Worm (Caenorhabditis elegans) whole organism, early embryonic: ENCODE results near the gene str-85.

Experiments used
- B0310.2 ChIP-seq: sonication (generic microtip); optimal IDR thresholded peaks from 2 replicates; lab custom pipeline; 2016; ENCODE audit warnings: mild to moderate bottlenecking, missing genetic modification characterization, missing compliant biosample characterization
- F13C5.2 ChIP-seq: sonication (generic microtip); optimal IDR thresholded peaks from 2 replicates; lab custom pipeline; 2017; ENCODE audit warnings: mild to moderate bottlenecking, missing genetic modification characterization, inconsistent platforms, missing compliant biosample characterization
- aly-1 ChIP-seq: sonication (generic microtip); optimal IDR thresholded peaks from 2 replicates; lab custom pipeline; 2016; ENCODE audit warnings: missing genetic modification characterization, missing compliant biosample characterization
- ama-1 ChIP-seq: fragments of 150-350 bp; optimal IDR thresholded peaks from 2 replicates; lab custom pipeline; 2014
- ceh-13 ChIP-seq: fragments of 200-800 bp; sonication (Bioruptor generic); optimal IDR thresholded peaks from 2 replicates; lab custom pipeline; 2018; ENCODE audit warnings: mild to moderate bottlenecking, missing genetic modification characterization, missing compliant biosample characterization
- ceh-36 ChIP-seq: sonication (generic microtip); optimal IDR thresholded peaks from 2 replicates; lab custom pipeline; 2016; ENCODE audit warnings: missing genetic modification characterization, inconsistent platforms, missing compliant biosample characterization
- ets-7 ChIP-seq: sonication (generic microtip); optimal IDR thresholded peaks from 2 replicates; lab custom pipeline; 2016; ENCODE audit warnings: missing genotype, missing genetic modification characterization, missing compliant biosample characterization
- flt-1 ChIP-seq: fragments of 200-800 bp; sonication (Bioruptor generic); IDR thresholded peaks from 2 replicates; pipeline ENCODE4 v1.3.6; 2022; ENCODE audit warnings: missing genetic modification characterization, missing compliant biosample characterization
- hmbx-1 ChIP-seq: sonication (generic microtip); optimal IDR thresholded peaks from 2 replicates; lab custom pipeline; 2016; ENCODE audit warnings: mild to moderate bottlenecking, missing genetic modification characterization, missing compliant biosample characterization
- hmg-4 ChIP-seq: fragments of 200-800 bp; sonication (Bioruptor generic); optimal IDR thresholded peaks from 2 replicates; lab custom pipeline; 2018; ENCODE audit warnings: mild to moderate bottlenecking, missing genetic modification characterization, missing compliant biosample characterization
- hnd-1 ChIP-seq: sonication (generic microtip); optimal IDR thresholded peaks from 2 replicates; lab custom pipeline; 2016; ENCODE audit warnings: missing genetic modification characterization, missing compliant biosample characterization
- pes-1 ChIP-seq: fragments of 200-800 bp; sonication (Bioruptor generic); IDR thresholded peaks from 2 replicates; pipeline ENCODE4 v1.3.6; 2022; ENCODE audit warnings: missing genetic modification reagents, missing genetic modification characterization, missing compliant biosample characterization
- scrt-1 ChIP-seq: fragments of 200-800 bp; sonication (Bioruptor generic); IDR thresholded peaks from 2 replicates; pipeline ENCODE4 v1.3.6; 2022; ENCODE audit warnings: missing genetic modification characterization, missing compliant biosample characterization
- sea-1 ChIP-seq: fragments of 200-800 bp; sonication (Bioruptor generic); conservative IDR thresholded peaks from 2 replicates; pipeline ENCODE4 v1.3.6; 2022; ENCODE audit warnings: missing genetic modification characterization, missing compliant biosample characterization
- tbx-11 ChIP-seq: fragments of 200-800 bp; sonication (Bioruptor generic); IDR thresholded peaks from 2 replicates; pipeline ENCODE4 v1.3.6; 2022; ENCODE audit warnings: missing genetic modification characterization, missing compliant biosample characterization
- tbx-37 ChIP-seq: fragments of 200-800 bp; sonication (Bioruptor generic); conservative IDR thresholded peaks from 2 replicates; pipeline ENCODE4 v1.3.6; 2022; ENCODE audit warnings: missing genetic modification reagents, missing genetic modification characterization, missing compliant biosample characterization
- tra-4 ChIP-seq: sonication (generic microtip); optimal IDR thresholded peaks from 2 replicates; lab custom pipeline; 2017; ENCODE audit warnings: missing genetic modification characterization, missing compliant biosample characterization

str-85 gene

DNA sequence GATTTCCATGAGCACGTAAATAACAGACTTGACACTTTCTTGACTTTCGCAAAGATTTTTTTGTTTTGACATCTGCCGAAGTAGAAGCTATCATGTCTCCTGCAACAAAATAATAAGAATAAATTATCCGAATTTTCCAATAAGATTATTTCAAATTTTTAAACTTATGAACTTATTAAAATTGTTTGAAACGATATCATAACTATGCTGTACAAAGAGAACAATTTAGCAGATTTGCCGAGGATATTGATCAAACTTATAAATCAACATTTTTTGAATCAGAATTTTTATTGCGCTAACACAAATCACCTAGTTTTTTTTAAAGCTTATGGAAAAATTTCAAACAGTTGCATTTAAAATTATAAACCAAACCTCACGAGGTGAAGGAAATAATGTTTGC lies 13.4 kb downstream of the str-85 start, which contains the start of gene nhr-195:
TSS of gene nhr-195 (minus strand) at position 101 of the 400 bp plus-strand sequence.
- TF ChIP-seq hmbx-1 (tag; lab: Kevin White, UChicago) (no peak), ceh-36 (tag; lab: Kevin White, UChicago) (no peak), aly-1 (tag; lab: Kevin White, UChicago) (no peak), ama-1 (lab: Kevin White, UChicago) (no peak), tra-4 (tag; lab: Kevin White, UChicago) (no peak), hmg-4 (GFP tag; lab: Kevin White, UChicago) (no peak), tbx-37 (no peak), ceh-13 (no peak), scrt-1 (no peak), B0310.2 (tag; lab: Kevin White, UChicago) (no peak), sea-1 (GFP tag; lab: Robert Waterston, UW) (no peak), pes-1 (GFP tag; lab: Robert Waterston, UW) (no peak), flt-1 (GFP tag; lab: Robert Waterston, UW) (no peak), F13C5.2 (tag; lab: Kevin White, UChicago) (no peak), ets-7 (tag; lab: Kevin White, UChicago) (no peak), hnd-1 (tag; lab: Kevin White, UChicago) (no peak), tbx-11 (no peak)

DNA sequence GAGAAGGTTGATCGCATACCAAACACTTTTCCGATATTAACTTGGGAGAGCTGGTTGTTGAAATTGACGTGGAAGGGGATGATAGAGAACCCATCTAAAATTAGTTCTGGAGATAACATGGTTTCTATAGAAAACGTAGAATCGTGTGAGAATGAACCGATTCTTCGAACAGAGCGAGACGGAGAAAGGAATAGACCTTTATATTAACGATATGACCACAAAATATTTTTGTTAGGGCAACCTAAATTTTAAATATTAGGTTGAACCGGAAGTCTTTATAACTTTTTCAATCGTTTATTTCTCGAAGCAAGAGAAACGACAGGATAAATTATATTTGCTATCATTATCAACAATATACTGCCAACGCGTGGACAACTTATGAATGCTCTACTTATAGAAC lies 19.6 kb downstream of the str-85 start, which contains the start of gene nhr-219:
TSS of gene nhr-219 (minus strand) at position 101 of the 400 bp plus-strand sequence.
- TF ChIP-seq ets-7 (tag; lab: Kevin White, UChicago) (no peak), ama-1 (lab: Kevin White, UChicago) (no peak), ceh-36 (tag; lab: Kevin White, UChicago) (no peak), F13C5.2 (tag; lab: Kevin White, UChicago) (no peak), hmbx-1 (tag; lab: Kevin White, UChicago) (no peak), sea-1 (GFP tag; lab: Robert Waterston, UW) (no peak), ceh-13 (no peak), pes-1 (GFP tag; lab: Robert Waterston, UW) (no peak), flt-1 (GFP tag; lab: Robert Waterston, UW) (no peak), tra-4 (tag; lab: Kevin White, UChicago) (no peak), tbx-11 (no peak), scrt-1 (no peak), hmg-4 (GFP tag; lab: Kevin White, UChicago) (no peak), tbx-37 (no peak), B0310.2 (tag; lab: Kevin White, UChicago) (no peak), aly-1 (tag; lab: Kevin White, UChicago) (no peak), hnd-1 (tag; lab: Kevin White, UChicago) (no peak)

DNA sequence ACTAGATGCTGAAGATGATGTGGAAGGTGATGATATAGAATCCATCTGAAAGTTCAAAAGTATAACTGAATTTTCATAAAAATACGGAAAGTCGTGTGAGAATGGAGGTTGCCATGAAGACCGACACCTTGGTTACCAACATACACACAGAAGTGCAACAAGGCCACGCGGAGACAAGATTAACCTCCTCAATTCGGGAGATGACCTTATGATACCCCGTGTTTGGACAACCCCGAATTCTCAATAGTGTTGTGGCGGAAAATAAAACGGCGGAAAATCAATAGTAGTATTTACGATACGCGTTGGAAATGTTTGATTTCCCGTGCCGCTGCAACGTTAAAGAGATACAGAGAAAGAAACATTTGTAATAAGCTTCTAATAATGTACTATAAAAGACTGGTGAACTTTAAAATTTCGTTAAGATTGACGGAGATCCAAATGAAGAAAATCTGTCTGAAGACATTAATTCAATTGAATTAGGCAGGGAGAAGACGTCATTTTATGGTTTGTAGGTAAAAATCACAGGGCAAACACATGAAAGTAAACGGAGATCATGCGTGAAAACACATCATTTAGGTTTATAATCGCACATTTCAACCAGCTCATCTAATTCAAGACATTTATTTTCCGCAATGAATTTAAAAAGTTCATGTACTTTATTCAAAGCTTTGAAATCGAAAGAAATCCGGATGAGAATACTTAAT lies 21.4 kb downstream of the str-85 start, which contains the start of gene nhr-44:
TSS of gene nhr-44 (minus strand) at position 51 of the 704 bp plus-strand sequence.
- TF ChIP-seq hmg-4 (GFP tag; lab: Kevin White, UChicago) (no peak), ets-7 (tag; lab: Kevin White, UChicago) (no peak), scrt-1 (no peak)

DNA sequence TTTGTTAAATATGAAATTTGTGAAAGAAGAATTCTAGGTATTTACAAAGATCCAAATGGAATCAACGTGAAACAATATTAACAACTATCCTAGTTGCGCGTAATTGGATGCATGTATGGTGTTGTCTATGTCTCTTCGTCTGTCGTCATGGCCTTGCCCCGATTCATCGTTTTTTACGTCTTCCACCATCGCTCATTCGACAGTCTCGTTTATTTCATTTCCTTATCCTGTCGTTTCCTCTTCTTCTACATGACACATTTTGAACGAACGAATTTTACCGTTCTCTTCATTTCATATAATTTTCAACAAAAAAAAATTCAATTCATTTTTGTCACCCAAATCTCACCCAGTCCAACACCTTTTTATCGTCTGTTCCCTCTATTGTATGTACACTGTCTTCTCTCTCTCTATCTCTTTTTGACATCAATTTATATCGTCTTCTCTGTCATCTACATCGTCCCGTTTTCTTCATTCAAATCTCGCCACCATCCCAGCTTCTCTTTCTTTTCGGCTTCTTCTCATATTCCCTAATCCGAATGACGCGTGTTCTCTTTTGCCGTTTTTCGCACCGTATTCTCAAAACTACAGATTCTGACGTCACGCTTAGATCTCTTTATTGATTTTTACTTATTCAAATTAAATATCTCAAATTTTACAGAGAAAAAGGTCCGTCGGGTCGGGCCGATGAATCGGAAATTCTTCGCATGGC lies 29.1 kb downstream of the str-85 start, which contains the start of gene ttc-17:
TSS of gene ttc-17 (plus strand) at position 659 of the 709 bp plus-strand sequence.
- TF ChIP-seq tbx-37 (no peak), hmbx-1 (tag; lab: Kevin White, UChicago) (no peak), ama-1 (lab: Kevin White, UChicago) (no peak), pes-1 (GFP tag; lab: Robert Waterston, UW) (no peak), sea-1 (GFP tag; lab: Robert Waterston, UW) (no peak), tbx-11 (no peak), hmg-4 (GFP tag; lab: Kevin White, UChicago) (no peak), tra-4 (tag; lab: Kevin White, UChicago) (no peak), ceh-13 (no peak), aly-1 (tag; lab: Kevin White, UChicago) (no peak)

DNA sequence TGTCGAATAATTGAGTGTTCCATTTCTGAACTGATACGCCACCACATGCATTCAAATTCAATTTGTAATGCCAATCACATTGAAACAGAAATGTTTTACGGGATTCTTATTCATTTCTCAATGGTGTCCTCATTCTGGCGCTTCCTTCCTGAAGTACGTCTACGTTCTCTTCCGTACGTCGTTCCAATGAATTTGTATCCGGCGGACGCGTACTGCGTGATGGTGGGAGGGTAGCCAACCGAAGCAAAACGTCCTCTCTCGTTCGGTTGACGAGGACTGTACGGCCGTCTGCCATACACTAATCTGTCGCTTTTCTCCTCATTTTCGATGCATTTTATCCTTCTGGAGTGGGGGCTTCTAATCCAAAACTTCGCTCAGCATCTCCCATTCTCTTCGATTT lies 35.8 kb downstream of the str-85 start:
- no peak for TF ChIP-seq pes-1 (GFP tag; lab: Robert Waterston, UW)
- no peak for TF ChIP-seq ets-7 (tag; lab: Kevin White, UChicago)
- TF ChIP-seq B0310.2 (tag; lab: Kevin White, UChicago), result no peak
- TF ChIP-seq tbx-37, result no peak
- peak; percentile 19 for TF ChIP-seq hmg-4 (GFP tag; lab: Kevin White, UChicago)
- no peak for TF ChIP-seq tra-4 (tag; lab: Kevin White, UChicago)

DNA sequence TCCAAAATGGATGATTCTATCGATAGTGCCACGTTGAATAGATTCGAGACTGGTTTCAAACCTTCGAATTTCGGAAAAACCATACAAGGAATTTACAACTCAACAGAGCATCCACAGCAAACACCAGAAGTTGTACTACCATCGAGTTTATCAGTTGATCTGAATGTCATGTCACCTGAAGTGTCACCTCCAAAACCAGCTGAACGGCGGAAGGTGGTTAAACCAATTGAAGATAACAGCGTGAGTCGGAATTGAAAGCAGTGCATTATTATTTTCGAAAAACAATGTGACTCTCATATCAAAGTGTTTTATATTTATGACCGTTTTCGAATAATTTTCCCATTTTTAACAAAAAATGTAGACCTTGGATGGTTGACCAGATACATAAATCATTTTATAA lies 36.6 kb downstream of the str-85 start:
- no peak for TF ChIP-seq B0310.2 (tag; lab: Kevin White, UChicago)
- TF ChIP-seq tra-4 (tag; lab: Kevin White, UChicago), result no peak
- TF ChIP-seq ama-1 (lab: Kevin White, UChicago), result no peak
- no peak for TF ChIP-seq ceh-13
- TF ChIP-seq F13C5.2 (tag; lab: Kevin White, UChicago), result no peak
- no peak for TF ChIP-seq tbx-37

DNA sequence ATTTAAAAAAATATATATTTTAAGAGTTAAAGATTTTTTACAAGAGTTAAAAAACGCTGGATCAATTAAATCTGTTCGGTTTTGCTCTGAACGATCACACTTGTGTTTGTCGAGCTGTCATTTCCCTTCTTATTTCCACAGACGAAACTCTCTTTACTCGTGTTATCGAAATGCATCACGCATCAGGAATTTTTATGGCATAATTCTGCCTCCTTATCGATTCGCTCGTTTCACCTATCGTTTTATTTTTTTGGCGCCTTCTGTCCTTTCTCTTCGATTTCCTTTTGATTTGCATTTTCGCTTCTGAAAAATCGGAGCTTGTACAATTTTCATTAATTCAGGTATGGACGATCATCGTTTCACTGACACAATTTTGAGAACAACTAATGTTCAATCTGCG lies 37.3 kb downstream of the str-85 start:
- TF ChIP-seq flt-1 (GFP tag; lab: Robert Waterston, UW), result no peak
- no peak for TF ChIP-seq ama-1 (lab: Kevin White, UChicago)
- no peak for TF ChIP-seq scrt-1
- TF ChIP-seq F13C5.2 (tag; lab: Kevin White, UChicago), result no peak
- TF ChIP-seq hnd-1 (tag; lab: Kevin White, UChicago), result no peak
- no peak for TF ChIP-seq tbx-37
- TF ChIP-seq ceh-13, result no peak
- no peak for TF ChIP-seq ets-7 (tag; lab: Kevin White, UChicago)
- TF ChIP-seq aly-1 (tag; lab: Kevin White, UChicago), result no peak
- TF ChIP-seq tra-4 (tag; lab: Kevin White, UChicago), result no peak
- no peak for TF ChIP-seq ceh-36 (tag; lab: Kevin White, UChicago)
- no peak for TF ChIP-seq pes-1 (GFP tag; lab: Robert Waterston, UW)
- TF ChIP-seq hmg-4 (GFP tag; lab: Kevin White, UChicago), result no peak
- TF ChIP-seq tbx-11, result no peak
- TF ChIP-seq hmbx-1 (tag; lab: Kevin White, UChicago), result no peak
- no peak for TF ChIP-seq B0310.2 (tag; lab: Kevin White, UChicago)
- TF ChIP-seq sea-1 (GFP tag; lab: Robert Waterston, UW), result no peak
